Worm (Caenorhabditis elegans) whole organism, midembryonic: Measurements from ENCODE around the gene W06G6.10.

Source experiments
- cog-1 ChIP-seq: sonication (generic microtip); optimal IDR thresholded peaks from 2 replicates; lab custom pipeline; 2016; ENCODE audit warnings: missing genetic modification characterization, missing compliant biosample characterization
- flt-1 ChIP-seq: fragments of 200-800 bp; sonication (Bioruptor generic); IDR thresholded peaks from 2 replicates; pipeline ENCODE4 v1.3.6; 2022; ENCODE audit warnings: missing genetic modification characterization, missing compliant biosample characterization
- klf-2 ChIP-seq: fragments of 200-800 bp; sonication (Bioruptor generic); conservative IDR thresholded peaks from 2 replicates; pipeline ENCODE4 v1.3.6; 2022; ENCODE audit warnings: missing genetic modification reagents, missing genetic modification characterization, missing compliant biosample characterization
- med-1 ChIP-seq: sonication (generic microtip); optimal IDR thresholded peaks from 2 replicates; lab custom pipeline; 2017; ENCODE audit warnings: missing genetic modification characterization, mild to moderate bottlenecking, missing compliant biosample characterization, antibody characterized with exemption, missing genetic modification reagents; ENCODE audit not compliant: insufficient read depth
- ref-1 ChIP-seq: fragments of 200-800 bp; sonication (Bioruptor generic); conservative IDR thresholded peaks from 2 replicates; pipeline ENCODE4 v1.3.6; 2022; ENCODE audit warnings: missing genetic modification reagents, missing genetic modification characterization, missing compliant biosample characterization
- tab-1 ChIP-seq: fragments of 200-800 bp; sonication (Bioruptor generic); IDR thresholded peaks from 2 replicates; pipeline ENCODE4 v1.3.6; 2022; ENCODE audit warnings: missing genetic modification characterization, missing compliant biosample characterization
- ztf-23 ChIP-seq: fragments of 200-800 bp; sonication (Bioruptor generic); IDR thresholded peaks from 2 replicates; pipeline ENCODE4 v1.3.6; 2022; ENCODE audit warnings: missing genetic modification reagents, missing genetic modification characterization, missing compliant biosample characterization
- ztf-29 ChIP-seq: fragments of 200-800 bp; sonication (Bioruptor generic); IDR thresholded peaks from 2 replicates; pipeline ENCODE4 v1.3.6; 2022; ENCODE audit warnings: missing genetic modification reagents, missing genetic modification characterization, missing compliant biosample characterization

DNA sequence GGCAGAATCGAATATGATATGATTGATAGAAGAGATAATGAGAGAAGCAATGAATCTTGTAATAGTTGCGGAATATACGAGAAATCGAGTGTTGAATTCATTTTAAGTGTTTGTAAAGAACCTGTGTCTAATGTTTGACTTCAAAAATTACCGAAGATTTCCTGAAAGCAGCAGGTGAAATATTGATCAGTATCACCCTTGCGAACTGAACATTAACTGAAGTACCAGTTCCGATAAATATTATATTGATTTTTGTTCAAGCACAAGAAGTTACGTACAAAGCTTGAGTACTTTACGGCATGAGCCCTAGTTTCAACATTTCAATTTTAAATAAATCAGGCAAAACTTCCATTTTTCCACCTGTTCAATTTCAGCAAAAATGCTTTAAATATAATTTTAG lies 32.2 kb upstream of the W06G6.10 start, which contains the start of gene srz-103:
- TF ChIP-seq klf-2 (GFP tag; lab: Robert Waterston, UW) = no peak
- TF ChIP-seq ztf-23 (GFP tag; lab: Robert Waterston, UW) = no peak
- TF ChIP-seq flt-1 (GFP tag; lab: Robert Waterston, UW) = no peak
- TF ChIP-seq cog-1 = no peak
- no peak for TF ChIP-seq ref-1 (GFP tag; lab: Robert Waterston, UW)
- TF ChIP-seq med-1 = no peak
- no peak for TF ChIP-seq ztf-29 (GFP tag; lab: Robert Waterston, UW)
- no peak for TF ChIP-seq tab-1
